Fruit fly (Drosophila melanogaster) whole organism, embryonic: ENCODE data around the gene tank.
A peak's percentile ranks its signal among the peaks of the same experiment; 100 is the strongest.

ENCODE experiments used
- Adf1 ChIP-seq: fragments of 200-800 bp; sonication (Bioruptor generic); IDR thresholded peaks from 2 replicates; pipeline ENCODE4 v1.3.6; 2022; ENCODE audit warnings: missing biosample characterization, missing genetic modification characterization
- Atf-2 ChIP-seq: fragments of 200-800 bp; sonication (Bioruptor generic); optimal IDR thresholded peaks from 2 replicates; lab custom pipeline; 2016; ENCODE audit warnings: missing biosample characterization, missing genetic modification characterization
- CG11456 ChIP-seq: fragments of 200-800 bp; sonication (Bioruptor generic); IDR thresholded peaks from 3 replicates; pipeline ENCODE4 v1.3.6; 2022; ENCODE audit warnings: missing biosample characterization, missing genetic modification characterization
- CG11504 ChIP-seq: fragments of 200-800 bp; sonication (Bioruptor generic); optimal IDR thresholded peaks from 3 replicates; lab custom pipeline; 2019; ENCODE audit warnings: missing biosample characterization, mild to moderate bottlenecking, missing genetic modification characterization, moderate library complexity
- CG1602 ChIP-seq: fragments of 200-800 bp; sonication (Bioruptor generic); optimal IDR thresholded peaks from 3 replicates; lab custom pipeline; 2016; ENCODE audit warnings: missing biosample characterization, missing genetic modification characterization
- CG1603 ChIP-seq: fragments of 200-800 bp; sonication (Bioruptor generic); optimal IDR thresholded peaks from 2 replicates; lab custom pipeline; 2019; ENCODE audit warnings: missing biosample characterization, mild to moderate bottlenecking, missing genetic modification characterization, moderate library complexity
- CG16863 ChIP-seq: fragments of 200-800 bp; sonication (Bioruptor generic); optimal IDR thresholded peaks from 3 replicates; lab custom pipeline; 2016; ENCODE audit warnings: missing biosample characterization, missing genetic modification characterization
- CG17568 ChIP-seq: fragments of 200-800 bp; sonication (Bioruptor generic); optimal IDR thresholded peaks from 2 replicates; lab custom pipeline; 2018; ENCODE audit warnings: missing biosample characterization, mild to moderate bottlenecking, missing genetic modification characterization, moderate library complexity
- CG18599 ChIP-seq: fragments of 200-800 bp; sonication (Bioruptor generic); optimal IDR thresholded peaks from 3 replicates; lab custom pipeline; 2017; ENCODE audit warnings: missing biosample characterization, missing genetic modification characterization, mild to moderate bottlenecking, moderate library complexity, missing genetic modification reagents
- CG6254 ChIP-seq: fragments of 200-800 bp; sonication (Bioruptor generic); optimal IDR thresholded peaks from 3 replicates; lab custom pipeline; 2017; ENCODE audit warnings: mild to moderate bottlenecking, missing biosample characterization, missing genetic modification reagents, missing genetic modification characterization
- CG6765 ChIP-seq: fragments of 200-800 bp; sonication (Bioruptor generic); optimal IDR thresholded peaks from 3 replicates; lab custom pipeline; 2017; ENCODE audit warnings: missing biosample characterization, mild to moderate bottlenecking, missing genetic modification characterization
- CG7357 ChIP-seq: fragments of 200-800 bp; sonication (Bioruptor generic); IDR thresholded peaks from 3 replicates; pipeline ENCODE4 v1.3.6; 2022; ENCODE audit warnings: missing biosample characterization, missing genetic modification characterization
- CG7987 ChIP-seq: fragments of 200-800 bp; sonication (Bioruptor generic); optimal IDR thresholded peaks from 2 replicates; lab custom pipeline; 2018; ENCODE audit warnings: missing biosample characterization, mild to moderate bottlenecking, missing genetic modification characterization, moderate library complexity
- CG8388 ChIP-seq: fragments of 200-800 bp; sonication (Bioruptor generic); optimal IDR thresholded peaks from 2 replicates; lab custom pipeline; 2019; ENCODE audit warnings: missing biosample characterization, mild to moderate bottlenecking, missing genetic modification characterization, moderate library complexity
- CG8765 ChIP-seq: fragments of 200-800 bp; sonication (Bioruptor generic); IDR thresholded peaks from 2 replicates; pipeline ENCODE4 v1.3.6; 2022; ENCODE audit warnings: missing biosample characterization, missing genetic modification characterization
- CG9817 ChIP-seq: fragments of 200-800 bp; sonication (Bioruptor generic); optimal IDR thresholded peaks from 2 replicates; lab custom pipeline; 2018; ENCODE audit warnings: missing biosample characterization, mild to moderate bottlenecking, missing genetic modification characterization, moderate library complexity
- CTCF ChIP-seq: fragments of 200-800 bp; sonication (Bioruptor generic); optimal IDR thresholded peaks from 2 replicates; lab custom pipeline; 2017; ENCODE audit warnings: missing biosample characterization, mild to moderate bottlenecking, missing genetic modification characterization, moderate library complexity
- Dip2 ChIP-seq: fragments of 200-800 bp; sonication (Bioruptor generic); IDR thresholded peaks from 2 replicates; pipeline ENCODE4 v1.3.6; 2022; ENCODE audit warnings: missing biosample characterization, missing genetic modification characterization
- Dp ChIP-seq: fragments of 200-800 bp; sonication (Bioruptor generic); optimal IDR thresholded peaks from 2 replicates; lab custom pipeline; 2018; ENCODE audit warnings: missing biosample characterization, mild to moderate bottlenecking, missing genetic modification characterization, moderate library complexity
- Ets97D ChIP-seq: fragments of 200-800 bp; sonication (Bioruptor generic); optimal IDR thresholded peaks from 3 replicates; lab custom pipeline; 2016; ENCODE audit warnings: missing biosample characterization, missing genetic modification characterization
- GATAe ChIP-seq: fragments of 200-800 bp; sonication (Bioruptor generic); conservative IDR thresholded peaks from 2 replicates; pipeline ENCODE4 v1.3.6; 2022; ENCODE audit warnings: missing biosample characterization, missing genetic modification characterization
- H15 ChIP-seq: fragments of 200-800 bp; sonication (Bioruptor generic); IDR thresholded peaks from 3 replicates; pipeline ENCODE4 v1.3.6; 2022; ENCODE audit warnings: missing biosample characterization, missing genetic modification characterization
- H2.0 ChIP-seq: fragments of 200-800 bp; sonication (Bioruptor generic); IDR thresholded peaks from 2 replicates; pipeline ENCODE4 v1.3.6; 2022; ENCODE audit warnings: missing biosample characterization, missing genetic modification characterization
- Hand ChIP-seq: fragments of 200-800 bp; sonication (Bioruptor generic); optimal IDR thresholded peaks from 2 replicates; lab custom pipeline; 2017; ENCODE audit warnings: mild to moderate bottlenecking, missing biosample characterization, missing genetic modification reagents, missing genetic modification characterization
- HmgZ ChIP-seq: fragments of 200-800 bp; sonication (Bioruptor generic); optimal IDR thresholded peaks from 2 replicates; lab custom pipeline; 2018; ENCODE audit warnings: missing biosample characterization, mild to moderate bottlenecking, missing genetic modification characterization
- Hmx ChIP-seq: fragments of 200-800 bp; sonication (Bioruptor generic); optimal IDR thresholded peaks from 2 replicates; lab custom pipeline; 2016; ENCODE audit warnings: missing biosample characterization, missing genetic modification characterization
- Hr78 ChIP-seq, 2 experiments: fragments of 200-800 bp in 1 of 2; fragments of >200 bp in 1 of 2; sonication (Bioruptor generic) in 1 of 2; optimal IDR thresholded peaks; 2 replicates each; lab custom pipeline; 2017 to 2019; ENCODE audit warnings: missing biosample characterization in 2 of 2, missing genetic modification characterization in 2 of 2, mild to moderate bottlenecking in 1 of 2, moderate library complexity in 1 of 2
- Kr ChIP-seq: fragments of 200-800 bp; sonication (Bioruptor generic); optimal IDR thresholded peaks from 2 replicates; lab custom pipeline; 2017; ENCODE audit warnings: missing biosample characterization, mild to moderate bottlenecking, missing genetic modification characterization
- MBD-R2 ChIP-seq: fragments of 200-800 bp; sonication (Bioruptor generic); IDR thresholded peaks from 2 replicates; pipeline ENCODE4 v1.3.6; 2022; ENCODE audit warnings: missing biosample characterization, missing genetic modification characterization
- Max ChIP-seq: fragments of 200-800 bp; sonication (Bioruptor generic); optimal IDR thresholded peaks from 2 replicates; lab custom pipeline; 2016; ENCODE audit warnings: missing biosample characterization, mild to moderate bottlenecking, missing genetic modification characterization
- Myb ChIP-seq: fragments of 200-800 bp; sonication (Bioruptor generic); optimal IDR thresholded peaks from 2 replicates; lab custom pipeline; 2016; ENCODE audit warnings: missing biosample characterization, missing genetic modification characterization
- Neu2 ChIP-seq: fragments of 200-800 bp; sonication (Bioruptor generic); optimal IDR thresholded peaks from 3 replicates; lab custom pipeline; 2016; ENCODE audit warnings: missing biosample characterization, missing genetic modification characterization, borderline replicate concordance
- Poxn ChIP-seq: fragments of 200-800 bp; sonication (Bioruptor generic); IDR thresholded peaks from 2 replicates; pipeline ENCODE4 v1.3.6; 2022; ENCODE audit warnings: missing biosample characterization, missing genetic modification characterization
- Xbp1 ChIP-seq: fragments of 200-800 bp; sonication (Bioruptor generic); optimal IDR thresholded peaks from 3 replicates; lab custom pipeline; 2016; ENCODE audit warnings: missing biosample characterization, mild to moderate bottlenecking, missing genetic modification characterization
- al ChIP-seq: fragments of 200-800 bp; sonication (Bioruptor generic); IDR thresholded peaks from 2 replicates; pipeline ENCODE4 v1.3.6; 2022; ENCODE audit warnings: missing biosample characterization, missing genetic modification characterization
- ci ChIP-seq: fragments of 200-800 bp; sonication (Bioruptor generic); IDR thresholded peaks from 3 replicates; pipeline ENCODE4 v1.3.6; 2022; ENCODE audit warnings: missing biosample characterization, missing genetic modification characterization
- croc ChIP-seq: fragments of 200-800 bp; sonication (Bioruptor generic); conservative IDR thresholded peaks from 3 replicates; pipeline ENCODE4 v1.3.6; 2022; ENCODE audit warnings: missing biosample characterization, missing genetic modification characterization
- crp ChIP-seq, 2 experiments: fragments of 200-800 bp; sonication (Bioruptor generic); optimal IDR thresholded peaks; 2 replicates in 1 of 2; 3 replicates in 1 of 2; lab custom pipeline; 2017; ENCODE audit warnings: missing biosample characterization in 2 of 2, missing genetic modification characterization in 2 of 2, mild to moderate bottlenecking in 1 of 2, moderate library complexity in 1 of 2
- da ChIP-seq: fragments of 200-800 bp; sonication (Bioruptor generic); optimal IDR thresholded peaks from 2 replicates; lab custom pipeline; 2016; ENCODE audit warnings: missing biosample characterization, missing genetic modification characterization
- ems ChIP-seq: fragments of 200-800 bp; sonication (Bioruptor generic); optimal IDR thresholded peaks from 3 replicates; lab custom pipeline; 2016; ENCODE audit warnings: missing biosample characterization, missing genetic modification characterization
- gem ChIP-seq: fragments of 200-800 bp; sonication (Bioruptor generic); optimal IDR thresholded peaks from 2 replicates; lab custom pipeline; 2019; ENCODE audit warnings: missing biosample characterization, mild to moderate bottlenecking, missing genetic modification characterization, moderate library complexity
- ken ChIP-seq: fragments of 200-800 bp; sonication (Bioruptor generic); IDR thresholded peaks from 3 replicates; pipeline ENCODE4 v1.3.6; 2022; ENCODE audit warnings: missing biosample characterization, missing genetic modification characterization
- lbe ChIP-seq: fragments of 200-800 bp; sonication (Bioruptor generic); optimal IDR thresholded peaks from 2 replicates; lab custom pipeline; 2016; ENCODE audit warnings: missing biosample characterization, mild to moderate bottlenecking, missing genetic modification characterization
- lmd ChIP-seq: fragments of 200-800 bp; sonication (Bioruptor generic); IDR thresholded peaks from 2 replicates; pipeline ENCODE4 v1.3.6; 2022; ENCODE audit warnings: missing biosample characterization, missing genetic modification characterization
- mam ChIP-seq: fragments of 200-800 bp; sonication (Bioruptor generic); optimal IDR thresholded peaks from 3 replicates; lab custom pipeline; 2016; ENCODE audit warnings: missing biosample characterization, missing genetic modification characterization
- nau ChIP-seq: fragments of 200-800 bp; sonication (Bioruptor generic); optimal IDR thresholded peaks from 3 replicates; lab custom pipeline; 2017; ENCODE audit warnings: missing biosample characterization, mild to moderate bottlenecking, missing genetic modification characterization, missing genetic modification reagents
- nmo ChIP-seq: fragments of 200-800 bp; sonication (Bioruptor generic); optimal IDR thresholded peaks from 2 replicates; lab custom pipeline; 2018; ENCODE audit warnings: missing biosample characterization, mild to moderate bottlenecking, missing genetic modification characterization, moderate library complexity
- sr ChIP-seq: fragments of 200-800 bp; sonication (Bioruptor generic); IDR thresholded peaks from 3 replicates; pipeline ENCODE4 v1.3.6; 2022; ENCODE audit warnings: missing biosample characterization, missing genetic modification characterization
- vnd ChIP-seq: fragments of 200-800 bp; sonication (Bioruptor generic); IDR thresholded peaks from 3 replicates; pipeline ENCODE4 v1.3.6; 2022; ENCODE audit warnings: missing biosample characterization, missing genetic modification characterization; ENCODE audit not compliant: partially characterized antibody
- wek ChIP-seq: fragments of 200-800 bp; sonication (Bioruptor generic); optimal IDR thresholded peaks from 3 replicates; lab custom pipeline; 2018; ENCODE audit warnings: missing biosample characterization, mild to moderate bottlenecking, missing genetic modification characterization, moderate library complexity
- yki ChIP-seq: fragments of >200 bp; optimal IDR thresholded peaks from 3 replicates; lab custom pipeline; 2018

Gene tank

DNA sequence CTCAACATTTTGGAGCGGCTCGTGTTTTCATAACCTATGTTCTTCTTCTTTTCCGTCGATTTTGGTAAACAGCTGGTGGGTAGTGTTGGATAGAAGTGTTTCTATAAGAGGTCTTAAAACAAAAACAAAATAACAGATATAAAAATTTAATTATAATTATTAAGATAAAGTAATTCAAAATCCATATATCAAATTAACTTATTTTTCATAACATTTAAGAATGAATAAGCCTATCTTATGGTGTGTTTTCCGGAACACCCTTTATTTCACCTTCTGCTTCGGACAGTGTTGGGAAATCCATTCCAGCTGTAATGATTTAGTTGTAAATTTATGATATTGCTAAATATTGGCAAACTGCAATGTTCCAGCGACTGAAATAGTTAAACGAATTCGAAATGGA, 12.6 kb upstream of the tank start, which contains the start of the genes mRpS2 and Mon1 (continued):
- TF ChIP-seq crp (GFP tag; optimal IDR thresholded peaks at IDR 0.05; lab: Kevin White, UChicago) (peak; percentile 64 to 91), CG8765 (peak; percentile 87), GATAe (GFP tag; lab: Robert Waterston, UW) (peak; percentile 91), CTCF (GFP tag; lab: Kevin White, UChicago) (peak; percentile 37), CG1602 (peak; percentile 95), lbe (peak; percentile 86), da (GFP tag; lab: Kevin White, UChicago) (peak; percentile 37), wek (GFP tag; lab: Kevin White, UChicago) (peak; percentile 79), HmgZ (tag; lab: Kevin White, UChicago) (peak; percentile 92), sr (GFP tag; lab: Robert Waterston, UW) (peak; percentile 78; the same call in 2 of the 3 replicates), CG7987 (GFP tag; lab: Kevin White, UChicago) (peak; percentile 92), CG6765 (GFP tag; lab: Kevin White, UChicago) (peak; percentile 87), Myb (GFP tag; lab: Kevin White, UChicago) (peak; percentile 21), CG8388 (peak; percentile 92), ems (GFP tag; lab: Kevin White, UChicago) (peak; percentile 83), lmd (GFP tag; lab: Robert Waterston, UW) (peak; percentile 94), gem (peak; percentile 99), CG1603 (tag; lab: Kevin White, UChicago) (peak; percentile 68), vnd (GFP tag; lab: Robert Waterston, UW) (no peak), Ets97D (peak; percentile 72), MBD-R2 (GFP tag; lab: Robert Waterston, UW) (peak; percentile 99), CG16863 (peak; percentile 51), al (peak; percentile 96), yki (lab: Kevin White, UChicago) (no peak), mam (GFP tag; lab: Kevin White, UChicago) (peak; percentile 91), nau (no peak), CG7357 (peak; percentile 89), Xbp1 (peak; percentile 96), Kr (peak; percentile 16), ci (GFP tag; lab: Robert Waterston, UW) (peak; percentile 96), CG18599 (peak; percentile 97), Poxn (peak; percentile 82), Adf1 (GFP tag; lab: Robert Waterston, UW) (peak; percentile 78), H15 (GFP tag; lab: Robert Waterston, UW) (peak; percentile 97), Neu2 (no peak), CG17568 (GFP tag; lab: Kevin White, UChicago) (peak; percentile 90), Dip2 (peak; percentile 48; the same call in 1 of the 2 replicates), CG11456 (GFP tag; lab: Robert Waterston, UW) (peak; percentile 97), Dp (peak; percentile 10), CG9817 (peak; percentile 94), nmo (GFP tag; lab: Kevin White, UChicago) (peak; percentile 94), ken (GFP tag; lab: Robert Waterston, UW) (peak; percentile 96), H2.0 (peak; percentile 95), CG6254 (GFP tag; lab: Kevin White, UChicago) (peak; percentile 89), Hr78 (GFP tag; optimal IDR thresholded peaks at IDR 0.05; lab: Kevin White, UChicago) (peak in 1 of 2 experiments; percentile 78), Max (peak; percentile 92), Atf-2 (peak; percentile 76), Hand (GFP tag; lab: Kevin White, UChicago) (peak; percentile 86), croc (peak; percentile 83), CG11504 (tag; lab: Kevin White, UChicago) (peak; percentile 93), Hmx (GFP tag; lab: Kevin White, UChicago) (peak; percentile 24)
